Fruit fly (Drosophila melanogaster) whole organism, wandering third instar larva: ENCODE measurements around the gene hiro.
A peak's percentile ranks its signal among the peaks of the same experiment; 100 is the strongest.

Source experiments
- Abd-B ChIP-seq: fragments of >200 bp; optimal IDR thresholded peaks from 2 replicates; lab custom pipeline; 2017; ENCODE audit warnings: missing biosample characterization, missing genetic modification characterization
- CG32264 ChIP-seq: fragments of 200-800 bp; sonication (Bioruptor generic); optimal IDR thresholded peaks from 2 replicates; lab custom pipeline; 2016; ENCODE audit warnings: missing biosample characterization, missing genetic modification characterization
- CG9705 ChIP-seq: fragments of 200-800 bp; sonication (Bioruptor generic); optimal IDR thresholded peaks from 2 replicates; lab custom pipeline; 2018; ENCODE audit warnings: missing biosample characterization, mild to moderate bottlenecking, missing genetic modification characterization
- CrebA ChIP-seq: fragments of 200-800 bp; sonication (Bioruptor generic); optimal IDR thresholded peaks from 2 replicates; lab custom pipeline; 2016; ENCODE audit warnings: missing biosample characterization, mild to moderate bottlenecking, missing genetic modification characterization, borderline replicate concordance
- Dfd ChIP-seq: fragments of >200 bp; optimal IDR thresholded peaks from 2 replicates; lab custom pipeline; 2017; ENCODE audit warnings: missing biosample characterization, missing genetic modification characterization
- Dif ChIP-seq: fragments of 200-275, 200-300 bp; sonication (Bioruptor generic); optimal IDR thresholded peaks from 2 replicates; lab custom pipeline; 2018; ENCODE audit warnings: missing biosample characterization, missing genetic modification characterization; ENCODE audit not compliant: partially characterized antibody
- GATAd ChIP-seq: sonication (Bioruptor generic); optimal IDR thresholded peaks from 2 replicates; lab custom pipeline; 2016; ENCODE audit warnings: missing biosample characterization, missing genetic modification characterization
- HLH106 ChIP-seq: fragments of 200-800 bp; optimal IDR thresholded peaks from 3 replicates; lab custom pipeline; 2019; ENCODE audit warnings: missing biosample characterization, mild to moderate bottlenecking, missing genetic modification characterization, moderate library complexity
- Hnf4 ChIP-seq: fragments of 200-800 bp; sonication (Bioruptor generic); optimal IDR thresholded peaks from 2 replicates; lab custom pipeline; 2016; ENCODE audit warnings: missing biosample characterization, mild to moderate bottlenecking, missing genetic modification characterization
- Hr78 ChIP-seq: fragments of >200 bp; optimal IDR thresholded peaks from 2 replicates; lab custom pipeline; 2017; ENCODE audit warnings: missing biosample characterization, missing genetic modification characterization
- Hr83 ChIP-seq: fragments of 200-300 bp; sonication (Bioruptor generic); optimal IDR thresholded peaks from 2 replicates; lab custom pipeline; 2016; ENCODE audit warnings: missing biosample characterization, mild to moderate bottlenecking, missing genetic modification characterization, moderate library complexity; ENCODE audit not compliant: poor library complexity, severe bottlenecking
- Jra ChIP-seq: sonication (Bioruptor generic); optimal IDR thresholded peaks from 2 replicates; lab custom pipeline; 2016; ENCODE audit warnings: missing biosample characterization, missing genetic modification characterization
- Mio ChIP-seq: sonication (Bioruptor generic); optimal IDR thresholded peaks from 2 replicates; lab custom pipeline; 2016; ENCODE audit warnings: missing biosample characterization, missing genetic modification characterization
- Myc ChIP-seq: fragments of >200 bp; optimal IDR thresholded peaks from 2 replicates; lab custom pipeline; 2017
- N ChIP-seq: fragments of >200 bp; optimal IDR thresholded peaks from 2 replicates; lab custom pipeline; 2018; ENCODE audit warnings: missing biosample characterization, missing external identifiers, missing genetic modification characterization
- OdsH ChIP-seq: fragments of 200-800 bp; sonication (Bioruptor generic); optimal IDR thresholded peaks from 2 replicates; lab custom pipeline; 2016; ENCODE audit warnings: missing biosample characterization, mild to moderate bottlenecking, missing genetic modification characterization
- Rel ChIP-seq, 2 experiments: fragments of 200-800 bp; sonication (Bioruptor generic) in 1 of 2; optimal IDR thresholded peaks; 2 replicates in 1 of 2; 3 replicates in 1 of 2; lab custom pipeline; 2016 to 2019; ENCODE audit warnings: mild to moderate bottlenecking in 2 of 2, missing biosample characterization in 2 of 2, missing genetic modification characterization in 2 of 2, moderate library complexity in 1 of 2
- Sp1 ChIP-seq: fragments of 200-800 bp; sonication (Bioruptor generic); optimal IDR thresholded peaks from 3 replicates; lab custom pipeline; 2019; ENCODE audit warnings: missing biosample characterization, mild to moderate bottlenecking, missing genetic modification characterization, moderate library complexity
- Vsx2 ChIP-seq: fragments of 200-300, 225-300 bp; sonication (Bioruptor generic); optimal IDR thresholded peaks from 2 replicates; lab custom pipeline; 2018; ENCODE audit warnings: missing biosample characterization, missing genetic modification characterization; ENCODE audit not compliant: partially characterized antibody
- br ChIP-seq: fragments of 200-800 bp; sonication (Bioruptor generic); optimal IDR thresholded peaks from 2 replicates; lab custom pipeline; 2016; ENCODE audit warnings: missing biosample characterization, missing genetic modification characterization
- brk ChIP-seq: fragments of 200-800 bp; sonication (Bioruptor generic); optimal IDR thresholded peaks from 2 replicates; lab custom pipeline; 2016; ENCODE audit warnings: missing biosample characterization, mild to moderate bottlenecking, missing genetic modification characterization
- dl ChIP-seq, 2 experiments: fragments of 175-275, 200-275 bp in 1 of 2; fragments of 200-275 bp in 1 of 2; sonication (Bioruptor generic); optimal IDR thresholded peaks; lab custom pipeline; 2018; ENCODE audit warnings: mild to moderate bottlenecking in 2 of 2, missing biosample characterization in 2 of 2, missing genetic modification characterization in 2 of 2, moderate library complexity in 2 of 2; ENCODE audit not compliant: partially characterized antibody in 2 of 2, insufficient read depth in 1 of 2
- dmrt93B ChIP-seq: fragments of 200-800 bp; sonication (Bioruptor generic); optimal IDR thresholded peaks from 2 replicates; lab custom pipeline; 2018; ENCODE audit warnings: missing biosample characterization, mild to moderate bottlenecking, missing genetic modification characterization
- dsf ChIP-seq: sonication (Bioruptor generic); optimal IDR thresholded peaks from 2 replicates; lab custom pipeline; 2016; ENCODE audit warnings: missing biosample characterization, missing genetic modification characterization, borderline replicate concordance
- ey ChIP-seq: fragments of 200-800 bp; sonication (Bioruptor generic); optimal IDR thresholded peaks from 2 replicates; lab custom pipeline; 2016; ENCODE audit warnings: missing biosample characterization, missing genetic modification characterization
- foxo ChIP-seq, 2 experiments: fragments of 200-800 bp; sonication (Bioruptor generic); optimal IDR thresholded peaks; 2 replicates in 1 of 2; 3 replicates in 1 of 2; lab custom pipeline; 2016 to 2017; ENCODE audit warnings: missing biosample characterization in 2 of 2, missing genetic modification characterization in 2 of 2
- fru ChIP-seq: fragments of 200-800 bp; sonication (Bioruptor generic); optimal IDR thresholded peaks from 3 replicates; lab custom pipeline; 2016; ENCODE audit warnings: missing biosample characterization, mild to moderate bottlenecking, missing genetic modification characterization
- h ChIP-seq: fragments of 200-800 bp; sonication (Bioruptor generic); optimal IDR thresholded peaks from 3 replicates; lab custom pipeline; 2016; ENCODE audit warnings: missing biosample characterization, mild to moderate bottlenecking, missing genetic modification characterization
- jim ChIP-seq: fragments of 175-275, 200-325 bp; sonication (Bioruptor generic); optimal IDR thresholded peaks from 2 replicates; lab custom pipeline; 2016; ENCODE audit warnings: missing biosample characterization, mild to moderate bottlenecking, missing genetic modification characterization
- lola ChIP-seq: fragments of >200 bp; optimal IDR thresholded peaks from 2 replicates; lab custom pipeline; 2017; ENCODE audit warnings: missing biosample characterization, missing genetic modification characterization
- pan ChIP-seq: fragments of >200 bp; optimal IDR thresholded peaks from 2 replicates; lab custom pipeline; 2017
- psq ChIP-seq: fragments of 200-800 bp; sonication (Bioruptor generic); optimal IDR thresholded peaks from 3 replicates; lab custom pipeline; 2017; ENCODE audit warnings: missing biosample characterization, mild to moderate bottlenecking, missing genetic modification characterization, moderate library complexity
- rgr ChIP-seq: fragments of 200-800 bp; sonication (Bioruptor generic); optimal IDR thresholded peaks from 3 replicates; lab custom pipeline; 2016; ENCODE audit warnings: missing biosample characterization, mild to moderate bottlenecking, missing genetic modification characterization
- sage ChIP-seq: fragments of 200-800 bp; sonication (Bioruptor generic); optimal IDR thresholded peaks from 2 replicates; lab custom pipeline; 2016; ENCODE audit warnings: missing biosample characterization, mild to moderate bottlenecking, missing genetic modification characterization
- sv ChIP-seq: fragments of 200-800 bp; sonication (Bioruptor generic); optimal IDR thresholded peaks from 3 replicates; lab custom pipeline; 2016; ENCODE audit warnings: missing biosample characterization, missing genetic modification characterization
- tai ChIP-seq: sonication (Bioruptor generic); optimal IDR thresholded peaks from 2 replicates; lab custom pipeline; 2016; ENCODE audit warnings: missing biosample characterization, missing genetic modification characterization
- usp ChIP-seq: fragments of >200 bp; optimal IDR thresholded peaks from 2 replicates; lab custom pipeline; 2017; ENCODE audit warnings: missing biosample characterization, missing genetic modification characterization
- woc ChIP-seq: sonication (Bioruptor generic); optimal IDR thresholded peaks from 2 replicates; lab custom pipeline; 2016; ENCODE audit warnings: missing biosample characterization, mild to moderate bottlenecking, missing genetic modification characterization

The hiro gene

DNA sequence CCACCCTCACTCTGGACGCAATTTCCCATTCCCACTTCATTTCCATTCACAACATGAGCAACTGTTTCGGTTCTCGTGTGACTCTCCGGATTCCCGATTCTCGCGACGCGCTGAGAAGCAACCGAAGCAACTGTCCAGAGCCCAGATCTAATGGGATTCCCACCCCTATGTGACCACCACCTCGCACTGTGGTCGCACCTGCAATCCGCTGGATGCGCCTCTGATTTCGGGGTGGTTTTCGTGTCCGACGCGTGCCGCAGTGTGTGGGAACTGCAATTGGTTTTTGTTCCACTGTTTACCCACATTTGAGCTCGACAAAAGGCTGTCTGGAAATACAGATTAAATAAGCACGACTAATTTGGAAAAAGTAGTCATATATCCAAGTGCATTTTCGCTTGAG is 11.9 kb downstream of the hiro start:
- TF ChIP-seq usp (GFP tag; lab: Kevin White, UChicago) (no peak), Sp1 (GFP tag; lab: Kevin White, UChicago) (no peak), brk (GFP tag; lab: Kevin White, UChicago) (no peak), jim (GFP tag; lab: Kevin White, UChicago) (no peak), dmrt93B (no peak), pan (no peak), Hr83 (GFP tag; lab: Kevin White, UChicago) (no peak)
- TF ChIP-seq, all 38 proteins: peak for 0

DNA sequence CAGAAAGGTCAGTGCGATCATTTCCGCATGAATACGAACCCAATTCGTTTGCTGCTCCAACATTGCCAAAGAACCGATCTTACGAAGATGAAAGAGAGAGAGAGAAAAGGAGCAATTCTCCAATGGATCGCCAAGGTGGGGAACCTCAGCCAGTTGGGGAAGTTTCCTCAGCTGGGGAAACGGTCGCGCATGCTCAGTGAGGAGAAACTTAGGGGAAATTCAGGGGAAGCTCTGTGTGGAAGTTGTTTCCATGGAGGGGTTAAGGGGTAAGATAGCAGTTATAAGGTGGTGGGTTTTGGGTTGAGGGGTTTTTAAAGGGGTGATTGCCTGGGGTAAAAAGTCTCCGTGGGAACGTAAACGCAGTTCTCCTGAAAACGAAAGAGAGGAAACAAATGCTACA is 14.4 kb downstream of the hiro start:
- peak; percentile 98 for TF ChIP-seq Myc
- TF ChIP-seq Rel (GFP tag; optimal IDR thresholded peaks at IDR 0.05; lab: Kevin White, UChicago) = no peak
- no peak for TF ChIP-seq Rel (tag; optimal IDR thresholded peaks at IDR 0.05; lab: Kevin White, UChicago)
- peak; percentile 32 for TF ChIP-seq N

DNA sequence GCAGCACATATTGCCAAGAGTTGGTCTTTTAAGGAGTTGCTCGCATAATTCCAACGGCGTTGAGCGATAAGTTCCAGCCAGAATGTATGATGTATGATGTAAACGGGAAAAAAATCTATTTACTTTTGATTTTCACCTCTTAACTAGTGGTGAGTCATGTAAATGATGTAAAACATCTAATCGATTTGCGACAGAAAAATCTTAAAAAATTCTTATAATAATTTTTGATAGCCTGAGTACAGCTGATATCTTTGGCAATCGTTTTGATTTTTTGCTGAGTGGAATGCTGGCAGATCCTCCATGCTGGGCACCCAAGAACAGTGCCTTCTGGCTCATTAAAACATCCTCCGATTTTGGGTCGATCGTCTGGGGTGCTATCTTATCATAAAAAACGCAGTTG is 21.2 kb downstream of the hiro start:
- no peak for TF ChIP-seq Dfd
- TF ChIP-seq sv (GFP tag; lab: Kevin White, UChicago) = no peak
- TF ChIP-seq Mio (GFP tag; lab: Kevin White, UChicago) = no peak
- TF ChIP-seq psq (GFP tag; lab: Kevin White, UChicago) = no peak
- TF ChIP-seq jim (GFP tag; lab: Kevin White, UChicago) = no peak
- TF ChIP-seq foxo (GFP tag; optimal IDR thresholded peaks at IDR 0.05; lab: Kevin White, UChicago) = peak in 1 of 2 experiments; percentile 28
- TF ChIP-seq br (GFP tag; lab: Kevin White, UChicago) = peak; percentile 12
- TF ChIP-seq pan = no peak
- TF ChIP-seq CG32264 (GFP tag; lab: Kevin White, UChicago) = no peak
- TF ChIP-seq CrebA = no peak
- TF ChIP-seq usp (GFP tag; lab: Kevin White, UChicago) = no peak
- no peak for TF ChIP-seq OdsH (GFP tag; lab: Kevin White, UChicago)
- no peak for TF ChIP-seq Hnf4 (GFP tag; lab: Kevin White, UChicago)
- TF ChIP-seq Vsx2 (GFP tag; lab: Kevin White, UChicago) = no peak
- TF ChIP-seq dl (GFP tag; optimal IDR thresholded peaks at IDR 0.05; lab: Kevin White, UChicago; ENCODE audit: insufficient read depth in 1 of 2, partially characterized antibody in 2 of 2) = no peak
- TF ChIP-seq Dif (GFP tag; lab: Kevin White, UChicago) = no peak
- no peak for TF ChIP-seq Jra (GFP tag; lab: Kevin White, UChicago)
- TF ChIP-seq fru (GFP tag; lab: Kevin White, UChicago) = peak; percentile 44
- no peak for TF ChIP-seq Myc
- TF ChIP-seq tai = no peak
- no peak for TF ChIP-seq ey
- no peak for TF ChIP-seq dsf (GFP tag; lab: Kevin White, UChicago)
- TF ChIP-seq Hr83 (GFP tag; lab: Kevin White, UChicago) = no peak
- TF ChIP-seq Abd-B (GFP tag; lab: Kevin White, UChicago) = no peak
- TF ChIP-seq CG9705 (GFP tag; lab: Kevin White, UChicago) = no peak
- peak; percentile 3 for TF ChIP-seq h (GFP tag; lab: Kevin White, UChicago)
- peak; percentile 39 for TF ChIP-seq rgr
- TF ChIP-seq brk (GFP tag; lab: Kevin White, UChicago) = no peak
- TF ChIP-seq dmrt93B = no peak
- no peak for TF ChIP-seq Hr78 (GFP tag; lab: Kevin White, UChicago)
- no peak for TF ChIP-seq GATAd (GFP tag; lab: Kevin White, UChicago)
- no peak for TF ChIP-seq Rel (GFP tag; optimal IDR thresholded peaks at IDR 0.05; lab: Kevin White, UChicago)
- TF ChIP-seq Rel (tag; optimal IDR thresholded peaks at IDR 0.05; lab: Kevin White, UChicago) = no peak
- no peak for TF ChIP-seq Sp1 (GFP tag; lab: Kevin White, UChicago)
- TF ChIP-seq woc (GFP tag; lab: Kevin White, UChicago) = no peak
- no peak for TF ChIP-seq N
- no peak for TF ChIP-seq sage (GFP tag; lab: Kevin White, UChicago)
- peak; percentile 35 for TF ChIP-seq HLH106
- TF ChIP-seq lola (GFP tag; lab: Kevin White, UChicago) = no peak
